Fruit fly (Drosophila melanogaster) whole organism, embryonic: ENCODE results near the gene CG31910.
A peak's percentile ranks its signal among the peaks of the same experiment; 100 is the strongest.

ENCODE experiments used
- B-H1 ChIP-seq: fragments of 200-800 bp; sonication (Bioruptor generic); IDR thresholded peaks from 3 replicates; pipeline ENCODE4 v1.3.6; 2022; ENCODE audit warnings: missing biosample characterization, missing genetic modification characterization
- Bdp1 ChIP-seq: fragments of 200-800 bp; sonication (Bioruptor generic); optimal IDR thresholded peaks from 3 replicates; lab custom pipeline; 2016; ENCODE audit warnings: missing biosample characterization, missing genetic modification characterization
- CG10431 ChIP-seq: fragments of 200-800 bp; sonication (Bioruptor generic); optimal IDR thresholded peaks from 3 replicates; lab custom pipeline; 2018; ENCODE audit warnings: missing biosample characterization, mild to moderate bottlenecking, missing genetic modification characterization
- CG10979 ChIP-seq: fragments of 200-800 bp; sonication (Bioruptor generic); optimal IDR thresholded peaks from 2 replicates; lab custom pipeline; 2018; ENCODE audit warnings: missing biosample characterization, mild to moderate bottlenecking, missing genetic modification characterization, moderate library complexity
- CG11504 ChIP-seq: fragments of 200-800 bp; sonication (Bioruptor generic); optimal IDR thresholded peaks from 3 replicates; lab custom pipeline; 2019; ENCODE audit warnings: missing biosample characterization, mild to moderate bottlenecking, missing genetic modification characterization, moderate library complexity
- CG12769 ChIP-seq: fragments of 200-800 bp; sonication (Bioruptor generic); optimal IDR thresholded peaks from 2 replicates; lab custom pipeline; 2019; ENCODE audit warnings: missing biosample characterization, mild to moderate bottlenecking, missing genetic modification characterization, moderate library complexity
- CG15696 ChIP-seq: fragments of 200-800 bp; sonication (Bioruptor generic); optimal IDR thresholded peaks from 2 replicates; lab custom pipeline; 2019; ENCODE audit warnings: missing biosample characterization, mild to moderate bottlenecking, missing genetic modification characterization, moderate library complexity
- CG1792 ChIP-seq: fragments of 200-800 bp; sonication (Bioruptor generic); optimal IDR thresholded peaks from 2 replicates; lab custom pipeline; 2016; ENCODE audit warnings: missing biosample characterization, missing genetic modification characterization
- CG18764 ChIP-seq: fragments of 200-800 bp; sonication (Bioruptor generic); optimal IDR thresholded peaks from 3 replicates; lab custom pipeline; 2016; ENCODE audit warnings: missing biosample characterization, missing genetic modification characterization
- CG2202 ChIP-seq: fragments of 200-800 bp; sonication (Bioruptor generic); optimal IDR thresholded peaks from 2 replicates; lab custom pipeline; 2018; ENCODE audit warnings: missing biosample characterization, mild to moderate bottlenecking, missing genetic modification characterization
- CG43689 ChIP-seq: fragments of 200-800 bp; sonication (Bioruptor generic); IDR thresholded peaks from 2 replicates; pipeline ENCODE4 v1.3.6; 2022; ENCODE audit warnings: missing biosample characterization, missing genetic modification characterization
- CG4424 ChIP-seq: fragments of 200-800 bp; sonication (Bioruptor generic); optimal IDR thresholded peaks from 3 replicates; lab custom pipeline; 2016; ENCODE audit warnings: missing biosample characterization, missing genetic modification characterization
- CG5180 ChIP-seq: fragments of 200-800 bp; sonication (Bioruptor generic); optimal IDR thresholded peaks from 3 replicates; lab custom pipeline; 2017; ENCODE audit warnings: missing biosample characterization, missing genetic modification characterization, mild to moderate bottlenecking, moderate library complexity, missing genetic modification reagents
- CG6654 ChIP-seq: fragments of 200-800 bp; sonication (Bioruptor generic); optimal IDR thresholded peaks from 2 replicates; lab custom pipeline; 2017; ENCODE audit warnings: missing biosample characterization, mild to moderate bottlenecking, missing genetic modification characterization
- CG8290 ChIP-seq, 3 experiments: fragments of 200-800 bp; sonication (Bioruptor generic); optimal IDR thresholded peaks; 2 replicates each; lab custom pipeline; 2016 to 2019; ENCODE audit warnings: missing biosample characterization in 3 of 3, missing genetic modification characterization in 3 of 3, mild to moderate bottlenecking in 2 of 3, moderate library complexity in 1 of 3
- CG8478 ChIP-seq: fragments of >200 bp; optimal IDR thresholded peaks from 2 replicates; lab custom pipeline; 2018
- CG8765 ChIP-seq: fragments of 200-800 bp; sonication (Bioruptor generic); IDR thresholded peaks from 2 replicates; pipeline ENCODE4 v1.3.6; 2022; ENCODE audit warnings: missing biosample characterization, missing genetic modification characterization
- CTCF ChIP-seq: fragments of 200-800 bp; sonication (Bioruptor generic); optimal IDR thresholded peaks from 2 replicates; lab custom pipeline; 2017; ENCODE audit warnings: missing biosample characterization, mild to moderate bottlenecking, missing genetic modification characterization, moderate library complexity
- Dad ChIP-seq: fragments of 200-800 bp; sonication (Bioruptor generic); optimal IDR thresholded peaks from 3 replicates; lab custom pipeline; 2016; ENCODE audit warnings: missing biosample characterization, missing genetic modification characterization
- Deaf1 ChIP-seq: fragments of 200-800 bp; optimal IDR thresholded peaks from 3 replicates; lab custom pipeline; 2019; ENCODE audit warnings: missing biosample characterization, mild to moderate bottlenecking, missing genetic modification characterization, moderate library complexity
- Dip3 ChIP-seq: fragments of 200-800 bp; sonication (Bioruptor generic); optimal IDR thresholded peaks from 3 replicates; lab custom pipeline; 2016; ENCODE audit warnings: missing biosample characterization, missing genetic modification characterization
- Dll ChIP-seq: fragments of 200-800 bp; sonication (Bioruptor generic); IDR thresholded peaks from 4 replicates; pipeline ENCODE4 v1.3.6; 2022; ENCODE audit warnings: missing biosample characterization, missing genetic modification characterization; ENCODE audit not compliant: partially characterized antibody
- E2f2 ChIP-seq: fragments of 200-800 bp; sonication (Bioruptor generic); IDR thresholded peaks from 2 replicates; pipeline ENCODE4 v1.3.6; 2022; ENCODE audit warnings: missing biosample characterization, missing genetic modification characterization
- Hr3 ChIP-seq: fragments of 200-800 bp; sonication (Bioruptor generic); optimal IDR thresholded peaks from 3 replicates; lab custom pipeline; 2016; ENCODE audit warnings: missing biosample characterization, missing genetic modification characterization
- Kr ChIP-seq: fragments of 200-800 bp; sonication (Bioruptor generic); optimal IDR thresholded peaks from 2 replicates; lab custom pipeline; 2017; ENCODE audit warnings: missing biosample characterization, mild to moderate bottlenecking, missing genetic modification characterization
- Max ChIP-seq: fragments of 200-800 bp; sonication (Bioruptor generic); optimal IDR thresholded peaks from 2 replicates; lab custom pipeline; 2016; ENCODE audit warnings: missing biosample characterization, mild to moderate bottlenecking, missing genetic modification characterization
- Pdp1 ChIP-seq, 2 experiments: fragments of 200-800 bp; sonication (Bioruptor generic); optimal IDR thresholded peaks; 3 replicates each; lab custom pipeline; 2016; ENCODE audit warnings: missing biosample characterization in 2 of 2, missing genetic modification characterization in 2 of 2, mild to moderate bottlenecking in 1 of 2, moderate library complexity in 1 of 2
- Rfx ChIP-seq: fragments of 200-800 bp; sonication (Bioruptor generic); IDR thresholded peaks from 2 replicates; pipeline ENCODE4 v1.3.6; 2022; ENCODE audit warnings: missing biosample characterization, missing genetic modification characterization
- Ssrp ChIP-seq: fragments of 200-800 bp; sonication (Bioruptor generic); optimal IDR thresholded peaks from 2 replicates; lab custom pipeline; 2018; ENCODE audit warnings: missing biosample characterization, mild to moderate bottlenecking, missing genetic modification characterization, moderate library complexity
- Usf ChIP-seq: fragments of 200-800 bp; sonication (Bioruptor generic); optimal IDR thresholded peaks from 2 replicates; lab custom pipeline; 2017; ENCODE audit warnings: missing genotype, missing biosample characterization, missing genetic modification characterization
- bowl ChIP-seq: fragments of 200-800 bp; sonication (Bioruptor generic); IDR thresholded peaks from 2 replicates; pipeline ENCODE4 v1.3.6; 2022; ENCODE audit warnings: missing biosample characterization, missing genetic modification characterization
- cwo ChIP-seq: fragments of 200-800 bp; sonication (Bioruptor generic); optimal IDR thresholded peaks from 3 replicates; lab custom pipeline; 2017; ENCODE audit warnings: missing biosample characterization, missing genetic modification characterization, mild to moderate bottlenecking, moderate library complexity, missing genetic modification reagents
- disco-r ChIP-seq: fragments of 200-800 bp; sonication (Bioruptor generic); optimal IDR thresholded peaks from 2 replicates; lab custom pipeline; 2016; ENCODE audit warnings: missing biosample characterization, missing genetic modification characterization
- dysf ChIP-seq: fragments of 200-800 bp; sonication (Bioruptor generic); IDR thresholded peaks from 3 replicates; pipeline ENCODE4 v1.3.6; 2022; ENCODE audit warnings: missing biosample characterization, missing genetic modification characterization
- ewg ChIP-seq: fragments of 200-800 bp; sonication (Bioruptor generic); optimal IDR thresholded peaks from 3 replicates; lab custom pipeline; 2017; ENCODE audit warnings: mild to moderate bottlenecking, missing biosample characterization, missing genetic modification reagents, missing genetic modification characterization
- gcm2 ChIP-seq: fragments of 200-800 bp; sonication (Bioruptor generic); optimal IDR thresholded peaks from 2 replicates; lab custom pipeline; 2016; ENCODE audit warnings: missing biosample characterization, missing genetic modification characterization
- ham ChIP-seq: fragments of 200-800 bp; sonication (Bioruptor generic); IDR thresholded peaks from 2 replicates; pipeline ENCODE4 v1.3.6; 2022; ENCODE audit warnings: missing biosample characterization, missing genetic modification characterization
- hth ChIP-seq: fragments of >200 bp; optimal IDR thresholded peaks from 2 replicates; lab custom pipeline; 2017; ENCODE audit warnings: inconsistent platforms
- inv ChIP-seq: fragments of 200-800 bp; sonication (Bioruptor generic); IDR thresholded peaks from 2 replicates; pipeline ENCODE4 v1.3.6; 2022; ENCODE audit warnings: missing biosample characterization, missing genetic modification characterization; ENCODE audit not compliant: partially characterized antibody
- lilli ChIP-seq: fragments of 200-800 bp; sonication (Bioruptor generic); optimal IDR thresholded peaks from 3 replicates; lab custom pipeline; 2016; ENCODE audit warnings: missing biosample characterization, missing genetic modification characterization
- mld ChIP-seq: fragments of 200-800 bp; sonication (Bioruptor generic); IDR thresholded peaks from 3 replicates; pipeline ENCODE4 v1.3.6; 2022; ENCODE audit warnings: missing biosample characterization, missing genetic modification characterization; ENCODE audit not compliant: partially characterized antibody
- otp ChIP-seq: fragments of 200-800 bp; sonication (Bioruptor generic); IDR thresholded peaks from 3 replicates; pipeline ENCODE4, ENCODE4 v1.3.6; 2022; ENCODE audit warnings: missing biosample characterization, missing genetic modification characterization
- p53 ChIP-seq: fragments of 200-800 bp; sonication (Bioruptor generic); optimal IDR thresholded peaks from 2 replicates; lab custom pipeline; 2016; ENCODE audit warnings: missing biosample characterization, missing genetic modification characterization
- pb ChIP-seq: fragments of 200-800 bp; sonication (Bioruptor generic); optimal IDR thresholded peaks from 3 replicates; lab custom pipeline; 2016; ENCODE audit warnings: missing biosample characterization, missing genetic modification characterization
- pros ChIP-seq: fragments of 200-800 bp; sonication (Bioruptor generic); optimal IDR thresholded peaks from 3 replicates; lab custom pipeline; 2019; ENCODE audit warnings: missing biosample characterization, mild to moderate bottlenecking, missing genetic modification characterization, moderate library complexity
- run ChIP-seq: fragments of 200-800 bp; sonication (Bioruptor generic); optimal IDR thresholded peaks from 3 replicates; lab custom pipeline; 2018; ENCODE audit warnings: missing biosample characterization, mild to moderate bottlenecking, missing genetic modification characterization
- sima ChIP-seq: fragments of 200-800 bp; sonication (Bioruptor generic); optimal IDR thresholded peaks from 2 replicates; lab custom pipeline; 2016; ENCODE audit warnings: missing biosample characterization, missing genetic modification characterization
- sisA ChIP-seq: fragments of 200-800 bp; sonication (Bioruptor generic); IDR thresholded peaks from 2 replicates; pipeline ENCODE4 v1.3.6; 2022; ENCODE audit warnings: missing biosample characterization, missing genetic modification characterization
- tin ChIP-seq: fragments of 200-800 bp; sonication (Bioruptor generic); optimal IDR thresholded peaks from 3 replicates; lab custom pipeline; 2016; ENCODE audit warnings: missing biosample characterization, missing genetic modification characterization
- toy ChIP-seq: fragments of 200-800 bp; sonication (Bioruptor generic); IDR thresholded peaks from 2 replicates; pipeline ENCODE4 v1.3.6; 2022; ENCODE audit warnings: missing biosample characterization, missing genetic modification characterization
- tup ChIP-seq: fragments of 200-800 bp; sonication (Bioruptor generic); optimal IDR thresholded peaks from 2 replicates; lab custom pipeline; 2016; ENCODE audit warnings: missing biosample characterization, mild to moderate bottlenecking, missing genetic modification characterization, moderate library complexity
- vfl ChIP-seq: fragments of 200-800 bp; sonication (Bioruptor generic); optimal IDR thresholded peaks from 2 replicates; lab custom pipeline; 2016; ENCODE audit warnings: missing biosample characterization, missing genetic modification characterization
- wek ChIP-seq: fragments of 200-800 bp; sonication (Bioruptor generic); optimal IDR thresholded peaks from 3 replicates; lab custom pipeline; 2018; ENCODE audit warnings: missing biosample characterization, mild to moderate bottlenecking, missing genetic modification characterization, moderate library complexity

The CG31910 gene

DNA sequence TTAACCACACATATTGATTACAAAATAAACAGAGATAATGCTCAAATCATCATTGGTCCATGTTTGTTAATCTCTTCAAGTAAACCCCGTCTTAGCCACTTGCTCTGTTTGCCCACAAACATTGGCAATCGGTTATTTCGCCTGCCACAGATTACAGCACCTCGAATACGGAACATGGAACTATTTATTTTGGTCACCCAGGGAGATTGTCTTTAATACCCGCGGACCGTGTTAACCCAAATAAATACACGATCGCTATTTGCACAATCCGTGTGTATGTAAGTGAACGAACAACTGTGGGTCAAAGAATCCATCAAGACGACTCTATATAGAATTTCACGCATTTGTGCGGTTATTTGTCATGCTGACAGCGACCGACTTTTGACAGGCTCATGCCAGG is 44.7 kb downstream of the CG31910 start (continued):
- TF ChIP-seq cwo (GFP tag; lab: Kevin White, UChicago) = no peak
- TF ChIP-seq ewg (GFP tag; lab: Kevin White, UChicago) = no peak
- TF ChIP-seq CG2202 (tag; lab: Kevin White, UChicago) = peak; percentile 80
- TF ChIP-seq inv = no peak
- no peak for TF ChIP-seq CG8478 (lab: Kevin White, UChicago)
- no peak for TF ChIP-seq sisA (GFP tag; lab: Robert Waterston, UW)
- TF ChIP-seq bowl = no peak
- peak; percentile 2 for TF ChIP-seq CG10979 (tag; lab: Kevin White, UChicago)
- no peak for TF ChIP-seq CG6654
- TF ChIP-seq CG10431 (GFP tag; lab: Kevin White, UChicago) = no peak
- TF ChIP-seq mld = no peak
- TF ChIP-seq CG1792 (GFP tag; lab: Kevin White, UChicago) = peak; percentile 44
- TF ChIP-seq CG8765 (GFP tag; lab: Robert Waterston, UW) = no peak
- no peak for TF ChIP-seq E2f2 (GFP tag; lab: Robert Waterston, UW)
- TF ChIP-seq CG8290 (GFP tag; optimal IDR thresholded peaks at IDR 0.05; lab: Kevin White, UChicago) = peak; percentile 31
- TF ChIP-seq CG8290 (tag; optimal IDR thresholded peaks at IDR 0.05; lab: Kevin White, UChicago) = peak in 1 of 2 experiments; percentile 39
- TF ChIP-seq Dip3 (GFP tag; lab: Kevin White, UChicago) = no peak
- TF ChIP-seq Deaf1 (tag; lab: Kevin White, UChicago) = no peak
- TF ChIP-seq CG4424 (GFP tag; lab: Kevin White, UChicago) = no peak
- no peak for TF ChIP-seq tin (GFP tag; lab: Kevin White, UChicago)
- TF ChIP-seq otp (GFP tag; lab: Robert Waterston, UW) = peak; percentile 51; the same call in 1 of the 3 replicates
- TF ChIP-seq hth (lab: Kevin White, UChicago) = no peak
- no peak for TF ChIP-seq CTCF (GFP tag; lab: Kevin White, UChicago)
- no peak for TF ChIP-seq CG18764 (GFP tag; lab: Kevin White, UChicago)
- TF ChIP-seq pros (GFP tag; lab: Kevin White, UChicago) = no peak
- peak; percentile 30 for TF ChIP-seq run (tag; lab: Kevin White, UChicago)
- no peak for TF ChIP-seq gcm2
- no peak for TF ChIP-seq lilli (GFP tag; lab: Kevin White, UChicago)
- peak; percentile 45 for TF ChIP-seq CG12769 (tag; lab: Kevin White, UChicago)
- no peak for TF ChIP-seq sima (GFP tag; lab: Kevin White, UChicago)
- TF ChIP-seq toy (GFP tag; lab: Robert Waterston, UW) = no peak
- peak in 1 of 2 experiments; percentile 49 for TF ChIP-seq Pdp1 (GFP tag; optimal IDR thresholded peaks at IDR 0.05; lab: Kevin White, UChicago)
- TF ChIP-seq Bdp1 (GFP tag; lab: Kevin White, UChicago) = peak; percentile 55
- TF ChIP-seq Rfx = no peak
- no peak for TF ChIP-seq dysf (GFP tag; lab: Robert Waterston, UW)
- TF ChIP-seq pb (GFP tag; lab: Kevin White, UChicago) = no peak
- peak; percentile 7 for TF ChIP-seq CG5180
- no peak for TF ChIP-seq p53
- no peak for TF ChIP-seq CG11504 (tag; lab: Kevin White, UChicago)
- TF ChIP-seq Max (GFP tag; lab: Kevin White, UChicago) = no peak
- no peak for TF ChIP-seq ham (GFP tag; lab: Robert Waterston, UW)
- no peak for TF ChIP-seq Dad
- TF ChIP-seq Kr = peak; percentile 93
- no peak for TF ChIP-seq Dll (GFP tag; lab: Robert Waterston, UW)
- TF ChIP-seq tup = no peak
- TF ChIP-seq wek = peak; percentile 56
- TF ChIP-seq vfl = no peak
- no peak for TF ChIP-seq disco-r (GFP tag; lab: Kevin White, UChicago)
- TF ChIP-seq CG43689 (GFP tag; lab: Robert Waterston, UW) = no peak
- TF ChIP-seq Ssrp = no peak
- TF ChIP-seq Usf (GFP tag; lab: Kevin White, UChicago) = no peak
- peak; percentile 91 for TF ChIP-seq CG15696 (tag; lab: Kevin White, UChicago)
- TF ChIP-seq Hr3 (GFP tag; lab: Kevin White, UChicago) = no peak
- no peak for TF ChIP-seq B-H1 (GFP tag; lab: Robert Waterston, UW)
